Worm (Caenorhabditis elegans): ENCODE results near the gene C31B8.16.

Gene C31B8.16

ce11 chrV:2976287-2976686 lies 46.4 kb downstream of the C31B8.16 start, which contains the start of gene srw-124:
TSS of gene srw-124 (plus strand) at chrV:2976587.
- TF ChIP-seq unc-39 (tag; optimal IDR thresholded peaks at IDR 0.05), result no peak
- TF ChIP-seq arid-1 (GFP tag; conservative IDR thresholded peaks at IDR 0.05), result no peak
- TF ChIP-seq skn-1 (tag; optimal IDR thresholded peaks at IDR 0.05), result no peak
- no peak for TF ChIP-seq gei-8 (GFP tag; optimal IDR thresholded peaks at IDR 0.05)
- no peak for TF ChIP-seq sdz-12 (GFP tag; optimal IDR thresholded peaks at IDR 0.05)
- TF ChIP-seq mxl-2 (GFP tag; conservative IDR thresholded peaks at IDR 0.05), result no peak
- TF ChIP-seq saeg-2 (GFP tag; IDR thresholded peaks at IDR 0.05), result no peak
- no peak for TF ChIP-seq nhr-48 (tag; optimal IDR thresholded peaks at IDR 0.05)
- TF ChIP-seq daf-19 (GFP tag; conservative IDR thresholded peaks at IDR 0.05), result no peak
- no peak for TF ChIP-seq Y105C5A.15 (GFP tag; IDR thresholded peaks at IDR 0.05)
- no peak for TF ChIP-seq unc-130 (GFP tag; optimal IDR thresholded peaks at IDR 0.05)
- TF ChIP-seq nhr-6 (tag; optimal IDR thresholded peaks at IDR 0.05), result no peak
- TF ChIP-seq dmd-6 (GFP tag; IDR thresholded peaks at IDR 0.05), result no peak
- no peak for TF ChIP-seq jun-1 (tag; optimal IDR thresholded peaks at IDR 0.05)
- no peak for TF ChIP-seq nhr-111 (GFP tag; optimal IDR thresholded peaks at IDR 0.05)
- TF ChIP-seq ZK337.2 (GFP tag; IDR thresholded peaks at IDR 0.05), result no peak
- no peak for TF ChIP-seq zag-1 (tag; optimal IDR thresholded peaks at IDR 0.05)
- TF ChIP-seq nhr-10 (tag; optimal IDR thresholded peaks at IDR 0.05), result no peak
- TF ChIP-seq mxl-3 (GFP tag; optimal IDR thresholded peaks at IDR 0.05), result no peak

- TF ChIP-seq ceh-28 (tag; optimal IDR thresholded peaks at IDR 0.05) (no peak), aha-1 (tag) (peak; percentile 28)
Observed at ce11 chrV:2979978-2980377, 50.1 kb downstream of the C31B8.16 start, which contains the start of gene srw-118. TSS of gene srw-118 (minus strand) at chrV:2980078.

Measured in whole organism, L4 larva.